Fruit fly (Drosophila melanogaster): ENCODE measurements around the gene Ugt36D1.

dm6 chr2L:18864093-18864492, 40.7 kb downstream of the Ugt36D1 start:
- TF ChIP-seq Vsx2 (GFP tag; optimal IDR thresholded peaks at IDR 0.05; ENCODE audit: partially characterized antibody) (no peak), h (GFP tag; optimal IDR thresholded peaks at IDR 0.05) (peak; percentile 40), dsf (GFP tag; optimal IDR thresholded peaks at IDR 0.05; ENCODE audit: borderline replicate concordance) (no peak), Dif (GFP tag; optimal IDR thresholded peaks at IDR 0.05; ENCODE audit: partially characterized antibody) (no peak), Myc (optimal IDR thresholded peaks at IDR 0.05) (no peak), br (GFP tag; optimal IDR thresholded peaks at IDR 0.05) (no peak), usp (GFP tag; optimal IDR thresholded peaks at IDR 0.05) (no peak), dmrt93B (GFP tag; optimal IDR thresholded peaks at IDR 0.05) (peak; percentile 43), pan (optimal IDR thresholded peaks at IDR 0.05) (no peak), CG9705 (GFP tag; optimal IDR thresholded peaks at IDR 0.05) (peak; percentile 21), fru (GFP tag; optimal IDR thresholded peaks at IDR 0.05) (no peak), tai (GFP tag; optimal IDR thresholded peaks at IDR 0.05) (no peak), OdsH (GFP tag; optimal IDR thresholded peaks at IDR 0.05) (peak; percentile 40), Dfd (GFP tag; optimal IDR thresholded peaks at IDR 0.05) (no peak)
